Worm (Caenorhabditis elegans) whole organism, L1 larva: ENCODE measurements around the gene Y48A6B.9.
A peak's percentile ranks its signal among the peaks of the same experiment; 100 is the strongest.

Experiments used
- C04F5.9 ChIP-seq: sonication (generic microtip); optimal IDR thresholded peaks from 2 replicates; lab custom pipeline; 2016; ENCODE audit warnings: missing genetic modification characterization, missing compliant biosample characterization
- C16A3.4 ChIP-seq: fragments of 150-350 bp; optimal IDR thresholded peaks from 2 replicates; lab custom pipeline; 2014; ENCODE audit warnings: missing biosample characterization, missing genetic modification characterization
- C34B4.2 ChIP-seq: sonication (generic microtip); optimal IDR thresholded peaks from 2 replicates; lab custom pipeline; 2017; ENCODE audit warnings: mild to moderate bottlenecking, missing genetic modification characterization, missing compliant biosample characterization
- F16B12.6 ChIP-seq: fragments of 150-350 bp; optimal IDR thresholded peaks from 2 replicates; lab custom pipeline; 2014; ENCODE audit warnings: missing biosample characterization, missing genetic modification characterization
- Y116A8C.19 ChIP-seq: sonication (generic microtip); optimal IDR thresholded peaks from 2 replicates; lab custom pipeline; 2016; ENCODE audit warnings: missing compliant biosample characterization, missing genetic modification characterization, borderline replicate concordance
- alr-1 ChIP-seq: fragments of 200-800 bp; sonication (Bioruptor generic); optimal IDR thresholded peaks from 2 replicates; lab custom pipeline; 2018; ENCODE audit warnings: borderline replicate concordance, mild to moderate bottlenecking, missing genetic modification characterization, missing compliant biosample characterization
- ama-1 ChIP-seq: fragments of 150-350 bp; optimal IDR thresholded peaks from 2 replicates; lab custom pipeline; 2014
- blmp-1 ChIP-seq: fragments of 150-350 bp; optimal IDR thresholded peaks from 2 replicates; lab custom pipeline; 2014; ENCODE audit warnings: missing biosample characterization, missing genetic modification characterization
- ceh-8 ChIP-seq: fragments of 200-800 bp; sonication (Bioruptor generic); optimal IDR thresholded peaks from 2 replicates; lab custom pipeline; 2018; ENCODE audit warnings: mild to moderate bottlenecking, missing genetic modification characterization, moderate library complexity, missing compliant biosample characterization
- ceh-82 ChIP-seq, 3 experiments: fragments of 150-350 bp in 1 of 3; sonication (generic microtip) in 2 of 3; optimal IDR thresholded peaks; 2 replicates each; lab custom pipeline; 2014 to 2017; ENCODE audit warnings: missing biosample characterization in 3 of 3, missing genetic modification characterization in 3 of 3
- dpl-1 ChIP-seq, 3 experiments: fragments of 150-350 bp in 2 of 3; sonication (generic microtip) in 1 of 3; optimal IDR thresholded peaks; 2 replicates each; lab custom pipeline; 2014 to 2017; ENCODE audit warnings: missing biosample characterization in 3 of 3, missing genetic modification characterization in 3 of 3, missing genetic modification reagents in 3 of 3
- efl-1 ChIP-seq, 4 experiments: fragments of 150-350 bp; optimal IDR thresholded peaks in 3 of 4; peaks in 1 of 4; 1 replicate in 1 of 4; 2 replicates in 3 of 4; lab custom pipeline; 2014; ENCODE audit warnings: missing biosample characterization in 2 of 4, missing genetic modification characterization in 2 of 4, missing genetic modification reagents in 2 of 4
- egl-13 ChIP-seq: sonication (generic microtip); optimal IDR thresholded peaks from 2 replicates; lab custom pipeline; 2016; ENCODE audit warnings: missing genotype, missing genetic modification reagents, missing genetic modification characterization, missing compliant biosample characterization
- elt-2 ChIP-seq: sonication (generic microtip); optimal IDR thresholded peaks from 2 replicates; lab custom pipeline; 2016; ENCODE audit warnings: missing genetic modification characterization, mild to moderate bottlenecking, inconsistent platforms, missing compliant biosample characterization, missing genetic modification reagents
- elt-3 ChIP-seq, 6 experiments: fragments of 150-350 bp in 1 of 6; sonication (generic microtip); optimal IDR thresholded peaks; 2 replicates each; lab custom pipeline; 2017 to 2018; ENCODE audit warnings: missing biosample characterization in 6 of 6, missing genetic modification characterization in 6 of 6, inconsistent platforms in 1 of 6
- ets-5 ChIP-seq: fragments of 200-800 bp; sonication (Bioruptor generic); IDR thresholded peaks from 2 replicates; pipeline ENCODE4 v1.3.6; 2022; ENCODE audit warnings: missing genetic modification characterization, missing compliant biosample characterization
- fkh-4 ChIP-seq: sonication (generic microtip); optimal IDR thresholded peaks from 2 replicates; lab custom pipeline; 2016; ENCODE audit warnings: missing compliant biosample characterization, missing genetic modification characterization, borderline replicate concordance
- fkh-8 ChIP-seq: sonication (generic microtip); optimal IDR thresholded peaks from 2 replicates; lab custom pipeline; 2016; ENCODE audit warnings: mild to moderate bottlenecking, missing genetic modification characterization, missing compliant biosample characterization
- jun-1 ChIP-seq: fragments of 150-350 bp; optimal IDR thresholded peaks from 2 replicates; lab custom pipeline; 2014; ENCODE audit warnings: missing biosample characterization, missing genetic modification reagents, missing genetic modification characterization
- lin-13 ChIP-seq: fragments of 150-350 bp; optimal IDR thresholded peaks from 2 replicates; lab custom pipeline; 2014; ENCODE audit warnings: missing biosample characterization, missing genetic modification reagents, missing genetic modification characterization
- lin-14 ChIP-seq: fragments of 200-800 bp; sonication (Bioruptor generic); optimal IDR thresholded peaks from 2 replicates; lab custom pipeline; 2018; ENCODE audit warnings: mild to moderate bottlenecking, missing genetic modification characterization, moderate library complexity, missing compliant biosample characterization
- lin-15B ChIP-seq: fragments of 150-350 bp; sonication (generic microtip); optimal IDR thresholded peaks from 3 replicates; lab custom pipeline; 2014; ENCODE audit warnings: missing biosample characterization, missing genetic modification characterization
- lin-35 ChIP-seq, 2 experiments: fragments of 150-350 bp; optimal IDR thresholded peaks; 2 replicates each; lab custom pipeline; 2014; ENCODE audit warnings: missing biosample characterization in 2 of 2, missing genetic modification characterization in 2 of 2, missing genetic modification reagents in 2 of 2
- lin-39 ChIP-seq: fragments of 150-350 bp; optimal IDR thresholded peaks from 2 replicates; lab custom pipeline; 2014; ENCODE audit warnings: missing biosample characterization, missing genetic modification reagents, missing genetic modification characterization
- lir-3 ChIP-seq: sonication (generic microtip); optimal IDR thresholded peaks from 2 replicates; lab custom pipeline; 2016; ENCODE audit warnings: mild to moderate bottlenecking, missing genetic modification characterization, moderate library complexity, missing compliant biosample characterization; ENCODE audit not compliant: poor library complexity
- mep-1 ChIP-seq: fragments of 150-350 bp; optimal IDR thresholded peaks from 2 replicates; lab custom pipeline; 2014; ENCODE audit warnings: missing biosample characterization, missing genetic modification characterization
- nhr-11 ChIP-seq: fragments of 150-350 bp; optimal IDR thresholded peaks from 2 replicates; lab custom pipeline; 2014; ENCODE audit warnings: missing biosample characterization, missing genetic modification characterization
- nhr-47 ChIP-seq: sonication (generic microtip); optimal IDR thresholded peaks from 2 replicates; lab custom pipeline; 2016; ENCODE audit warnings: mild to moderate bottlenecking, missing genetic modification characterization, moderate library complexity, missing compliant biosample characterization
- nhr-71 ChIP-seq: sonication (generic microtip); optimal IDR thresholded peaks from 2 replicates; lab custom pipeline; 2016; ENCODE audit warnings: mild to moderate bottlenecking, missing genetic modification characterization, moderate library complexity, missing compliant biosample characterization
- nhr-76 ChIP-seq: sonication (generic microtip); optimal IDR thresholded peaks from 2 replicates; lab custom pipeline; 2017; ENCODE audit warnings: missing biosample characterization, missing genetic modification characterization
- nhr-77 ChIP-seq: fragments of 150-350 bp; optimal IDR thresholded peaks from 2 replicates; lab custom pipeline; 2014; ENCODE audit warnings: missing biosample characterization, missing genetic modification characterization
- nhr-85 ChIP-seq: sonication (generic microtip); peaks from one replicate; lab custom pipeline; 2016; ENCODE audit warnings: missing genetic modification characterization, inconsistent platforms, missing compliant biosample characterization
- nhr-90 ChIP-seq: sonication (generic microtip); optimal IDR thresholded peaks from 2 replicates; lab custom pipeline; 2016; ENCODE audit warnings: mild to moderate bottlenecking, missing genetic modification characterization, missing compliant biosample characterization; ENCODE audit not compliant: poor library complexity
- rnt-1 ChIP-seq: sonication (generic microtip); optimal IDR thresholded peaks from 2 replicates; lab custom pipeline; 2016; ENCODE audit warnings: mild to moderate bottlenecking, missing genetic modification characterization, moderate library complexity, missing compliant biosample characterization
- skn-1 ChIP-seq: fragments of 150-350 bp; optimal IDR thresholded peaks from 2 replicates; lab custom pipeline; 2014; ENCODE audit warnings: missing biosample characterization, missing genetic modification characterization
- snpc-4 ChIP-seq: fragments of 150-350 bp; optimal IDR thresholded peaks from 2 replicates; lab custom pipeline; 2014; ENCODE audit warnings: missing biosample characterization, missing genetic modification characterization
- snu-23 ChIP-seq: sonication (generic microtip); optimal IDR thresholded peaks from 2 replicates; lab custom pipeline; 2016; ENCODE audit warnings: missing genetic modification characterization, missing compliant biosample characterization
- sox-4 ChIP-seq: sonication (generic microtip); optimal IDR thresholded peaks from 2 replicates; lab custom pipeline; 2016; ENCODE audit warnings: missing genetic modification characterization, missing compliant biosample characterization
- sptf-1 ChIP-seq: fragments of 150-350 bp; optimal IDR thresholded peaks from 2 replicates; lab custom pipeline; 2014; ENCODE audit warnings: missing biosample characterization, missing genetic modification characterization
- tlp-1 ChIP-seq: fragments of 150-350 bp; optimal IDR thresholded peaks from 2 replicates; lab custom pipeline; 2014; ENCODE audit warnings: missing biosample characterization, missing genetic modification characterization
- unc-30 ChIP-seq: sonication (generic microtip); optimal IDR thresholded peaks from 2 replicates; lab custom pipeline; 2017; ENCODE audit warnings: missing biosample characterization, missing genetic modification characterization
- unc-62 ChIP-seq: fragments of 150-350 bp; optimal IDR thresholded peaks from 2 replicates; lab custom pipeline; 2014; ENCODE audit warnings: missing biosample characterization, missing genetic modification reagents, missing genetic modification characterization
- unc-86 ChIP-seq: sonication (generic microtip); optimal IDR thresholded peaks from 2 replicates; lab custom pipeline; 2016; ENCODE audit warnings: missing genetic modification characterization, missing compliant biosample characterization
- unc-98 ChIP-seq: fragments of 200-800 bp; sonication (Bioruptor generic); IDR thresholded peaks from 2 replicates; pipeline ENCODE4 v1.3.6; 2022; ENCODE audit warnings: missing genetic modification characterization, missing compliant biosample characterization
- xbp-1 ChIP-seq: sonication (generic microtip); optimal IDR thresholded peaks from 2 replicates; lab custom pipeline; 2016; ENCODE audit warnings: missing genetic modification characterization, missing compliant biosample characterization
- zip-4 ChIP-seq: fragments of 200-800 bp; sonication (Bioruptor generic); optimal IDR thresholded peaks from 2 replicates; lab custom pipeline; 2018; ENCODE audit warnings: mild to moderate bottlenecking, missing genetic modification characterization, moderate library complexity, missing compliant biosample characterization
- ztf-11 ChIP-seq, 2 experiments: sonication (generic microtip); optimal IDR thresholded peaks; 2 replicates each; lab custom pipeline; 2016 to 2017; ENCODE audit warnings: missing genetic modification characterization in 2 of 2, missing biosample characterization in 1 of 2, missing compliant biosample characterization in 1 of 2
- ztf-4 ChIP-seq: fragments of 150-350 bp; optimal IDR thresholded peaks from 2 replicates; lab custom pipeline; 2014; ENCODE audit warnings: missing biosample characterization, missing genetic modification characterization

The Y48A6B.9 gene

DNA sequence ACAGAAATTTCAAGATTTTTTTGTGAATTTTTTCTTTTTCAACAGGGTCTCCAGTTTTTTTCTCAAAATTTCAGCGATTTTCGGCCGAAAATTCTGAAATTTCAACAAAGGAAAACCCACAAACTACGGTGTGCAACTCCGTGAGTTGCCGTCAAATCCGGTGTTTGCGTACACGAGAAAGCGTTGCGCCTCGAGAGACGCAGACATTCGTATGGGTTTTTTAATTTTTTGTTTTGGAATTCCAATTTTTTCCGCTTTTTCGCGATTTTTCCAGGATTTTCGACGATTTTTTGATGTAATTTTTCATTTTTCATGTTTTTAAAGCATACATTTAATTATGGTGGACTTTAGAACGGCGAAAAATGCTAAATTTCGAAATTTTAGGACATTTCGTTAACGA lies 3.2 kb downstream of the Y48A6B.9 start (continued):
- TF ChIP-seq snu-23, result peak; percentile 87
- TF ChIP-seq ceh-8 (GFP tag; lab: Kevin White, UChicago), result peak; percentile 53
- peak; percentile 40 for TF ChIP-seq lin-39 (tag; lab: Kevin White, UChicago)
- no peak for TF ChIP-seq lir-3 (tag; lab: Kevin White, UChicago)
- peak; percentile 1 for TF ChIP-seq ztf-4 (tag; lab: Kevin White, UChicago)
- no peak for TF ChIP-seq sptf-1 (tag; lab: Kevin White, UChicago)
- TF ChIP-seq elt-2 (tag; lab: Kevin White, UChicago), result peak; percentile 27
- peak; percentile 77 for TF ChIP-seq xbp-1 (tag; lab: Kevin White, UChicago)
- peak; percentile 69 for TF ChIP-seq nhr-90

DNA sequence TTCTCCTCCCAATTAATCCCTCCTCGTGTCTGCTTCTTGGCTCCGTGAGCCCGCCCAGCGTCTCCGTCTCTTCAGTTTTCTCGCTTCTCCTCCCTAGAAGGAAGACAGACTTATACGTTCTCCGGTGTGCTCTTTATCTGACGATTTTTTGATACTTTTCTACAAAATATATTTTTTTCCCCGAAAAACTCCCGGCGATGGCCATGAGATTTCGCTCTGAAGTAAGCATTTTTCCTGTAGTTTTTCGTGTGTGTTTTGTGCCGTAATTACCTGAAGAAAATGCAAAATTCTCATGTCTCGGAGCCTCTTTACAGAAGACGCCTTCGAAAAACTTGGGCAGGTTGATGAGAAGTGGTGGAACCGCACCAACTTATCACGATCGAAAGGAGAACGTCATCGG lies 3.7 kb downstream of the Y48A6B.9 start, which contains the start of gene spat-2:
spat-2 (plus strand) TSS at position 301 of the 400 bp plus-strand sequence.
- TF ChIP-seq dpl-1 (GFP tag; optimal IDR thresholded peaks at IDR 0.05; lab: Kevin White, UChicago), result no peak
- TF ChIP-seq alr-1 (tag; lab: Kevin White, UChicago), result no peak
- TF ChIP-seq elt-2 (tag; lab: Kevin White, UChicago), result no peak
- TF ChIP-seq lin-35 (GFP tag; optimal IDR thresholded peaks at IDR 0.05; lab: Kevin White, UChicago), result no peak
- TF ChIP-seq elt-3 (tag; optimal IDR thresholded peaks at IDR 0.05; lab: Kevin White, UChicago), result no peak

DNA sequence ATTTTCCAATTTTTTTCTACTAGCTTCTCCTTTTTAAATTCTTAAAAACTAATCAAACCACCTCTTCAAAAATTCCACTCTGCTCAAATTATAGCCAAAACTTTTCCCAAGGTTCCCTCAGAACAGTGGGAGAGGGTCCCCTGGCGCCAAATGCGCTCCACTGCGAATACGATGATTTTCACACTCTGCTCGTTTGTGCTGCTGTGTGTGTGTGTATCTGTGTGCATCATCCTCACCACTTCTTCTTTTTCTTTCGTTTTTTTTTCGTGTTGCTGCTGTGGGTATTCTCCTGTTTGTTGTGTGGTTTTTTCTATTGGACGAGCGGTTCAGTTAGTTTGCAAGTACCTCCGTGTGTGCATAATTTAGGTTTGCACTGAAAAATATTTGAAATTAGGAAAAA lies 6.3 kb downstream of the Y48A6B.9 start:
- TF ChIP-seq nhr-11 (tag; lab: Kevin White, UChicago) (no peak), nhr-47 (tag; lab: Kevin White, UChicago) (no peak), unc-62 (GFP tag; lab: Kevin White, UChicago) (no peak), F16B12.6 (peak; percentile 49), snu-23 (peak; percentile 45), zip-4 (GFP tag; lab: Kevin White, UChicago) (no peak), ets-5 (no peak), snpc-4 (no peak), dpl-1 (GFP tag; optimal IDR thresholded peaks at IDR 0.05; lab: Kevin White, UChicago) (peak in 1 of 3 experiments; percentile 63), jun-1 (no peak), unc-98 (GFP tag; lab: Robert Waterston, UW) (no peak), lin-15B (tag; lab: Kevin White, UChicago) (peak; percentile 68), lin-13 (GFP tag; lab: Kevin White, UChicago) (no peak), nhr-77 (tag; lab: Kevin White, UChicago) (no peak), fkh-4 (tag; lab: Kevin White, UChicago) (no peak), unc-30 (no peak), Y116A8C.19 (tag; lab: Kevin White, UChicago) (no peak), blmp-1 (tag; lab: Kevin White, UChicago) (no peak), ztf-4 (tag; lab: Kevin White, UChicago) (no peak), nhr-85 (tag; lab: Kevin White, UChicago) (no peak), rnt-1 (tag; lab: Kevin White, UChicago) (no peak), sox-4 (tag; lab: Kevin White, UChicago) (no peak), ztf-11 (tag; optimal IDR thresholded peaks at IDR 0.05; lab: Kevin White, UChicago) (no peak), fkh-8 (peak; percentile 28), elt-2 (tag; lab: Kevin White, UChicago) (no peak), C16A3.4 (tag; lab: Kevin White, UChicago) (peak; percentile 38), lin-39 (tag; lab: Kevin White, UChicago) (no peak), lin-14 (GFP tag; lab: Kevin White, UChicago) (peak; percentile 69), mep-1 (tag; lab: Kevin White, UChicago) (peak; percentile 54), ama-1 (no peak), lin-35 (GFP tag; optimal IDR thresholded peaks at IDR 0.05; lab: Kevin White, UChicago) (peak in 1 of 2 experiments; percentile 58), tlp-1 (tag; lab: Kevin White, UChicago) (no peak), skn-1 (tag; lab: Kevin White, UChicago) (peak; percentile 73), C34B4.2 (tag; lab: Kevin White, UChicago) (no peak), egl-13 (tag; lab: Kevin White, UChicago) (no peak), C04F5.9 (tag; lab: Kevin White, UChicago) (no peak), unc-86 (tag; lab: Kevin White, UChicago) (no peak), efl-1 (optimal IDR thresholded peaks at IDR 0.05; lab: Kevin White, UChicago) (peak; percentile 37 to 47), efl-1 (GFP tag; optimal IDR thresholded peaks at IDR 0.05 in 1 of 2; lab: Kevin White, UChicago) (peak in 1 of 2 experiments; percentile 30), nhr-71 (no peak), nhr-76 (tag; lab: Kevin White, UChicago) (no peak), ceh-82 (tag; optimal IDR thresholded peaks at IDR 0.05; lab: Kevin White, UChicago) (peak in 1 of 3 experiments; percentile 78)
